Fruit fly (Drosophila melanogaster): ENCODE measurements around the gene CG34178.

Gene CG34178

dm6 chr2L:4416903-4417302, 16.8 kb upstream of the CG34178 start:
- TF ChIP-seq h (optimal IDR thresholded peaks at IDR 0.05) (no peak), Myc (optimal IDR thresholded peaks at IDR 0.05) (no peak), insv (optimal IDR thresholded peaks at IDR 0.05) (no peak), psq (optimal IDR thresholded peaks at IDR 0.05) (no peak), ttk (optimal IDR thresholded peaks at IDR 0.05) (no peak), Sin3A (optimal IDR thresholded peaks at IDR 0.05) (no peak)

dm6 chr2L:4417982-4418381, 15.7 kb upstream of the CG34178 start:
- TF ChIP-seq Sin3A (optimal IDR thresholded peaks at IDR 0.05) (no peak), insv (optimal IDR thresholded peaks at IDR 0.05) (no peak), ttk (optimal IDR thresholded peaks at IDR 0.05) (no peak), psq (optimal IDR thresholded peaks at IDR 0.05) (no peak), h (optimal IDR thresholded peaks at IDR 0.05) (no peak), Myc (optimal IDR thresholded peaks at IDR 0.05) (no peak)

dm6 chr2L:4418819-4419218, 14.9 kb upstream of the CG34178 start:
- TF ChIP-seq h (optimal IDR thresholded peaks at IDR 0.05) (no peak), ttk (optimal IDR thresholded peaks at IDR 0.05) (no peak), Sin3A (optimal IDR thresholded peaks at IDR 0.05) (no peak), Myc (optimal IDR thresholded peaks at IDR 0.05) (no peak), psq (optimal IDR thresholded peaks at IDR 0.05) (no peak), insv (optimal IDR thresholded peaks at IDR 0.05) (no peak)

- TF ChIP-seq psq (optimal IDR thresholded peaks at IDR 0.05) (no peak), insv (optimal IDR thresholded peaks at IDR 0.05) (no peak), ttk (optimal IDR thresholded peaks at IDR 0.05) (no peak), h (optimal IDR thresholded peaks at IDR 0.05) (no peak)
Observed at dm6 chr2L:4422154-4422553, 11.6 kb upstream of the CG34178 start.

- no peak for TF ChIP-seq h (optimal IDR thresholded peaks at IDR 0.05)
- TF ChIP-seq Myc (optimal IDR thresholded peaks at IDR 0.05) = no peak
- no peak for TF ChIP-seq insv (optimal IDR thresholded peaks at IDR 0.05)
- no peak for TF ChIP-seq psq (optimal IDR thresholded peaks at IDR 0.05)
- no peak for TF ChIP-seq ttk (optimal IDR thresholded peaks at IDR 0.05)
- TF ChIP-seq Sin3A (optimal IDR thresholded peaks at IDR 0.05) = no peak
Observed at dm6 chr2L:4437487-4437886, 3.8 kb downstream of the CG34178 start, which contains the start of gene CG43056. Gene CG43056, plus strand, starts transcription at chr2L:4437787.

dm6 chr2L:4440881-4441737, 7.4 kb downstream of the CG34178 start, which contains the start of gene CG15431:
Gene CG15431, minus strand, starts transcription at chr2L:4441282.
- no peak for TF ChIP-seq insv (optimal IDR thresholded peaks at IDR 0.05)
- TF ChIP-seq psq (optimal IDR thresholded peaks at IDR 0.05) = no peak
- TF ChIP-seq Sin3A (optimal IDR thresholded peaks at IDR 0.05) = no peak
- TF ChIP-seq h (optimal IDR thresholded peaks at IDR 0.05) = no peak
- TF ChIP-seq ttk (optimal IDR thresholded peaks at IDR 0.05) = no peak
- no peak for TF ChIP-seq Myc (optimal IDR thresholded peaks at IDR 0.05)

dm6 chr2L:4442010-4442587, 8.4 kb downstream of the CG34178 start, which contains the start of the genes Sfp24F and CG15432:
Gene Sfp24F, minus strand, starts transcription at chr2L:4442060.
Gene CG15432, plus strand, starts transcription at chr2L:4442320.
- TF ChIP-seq insv (optimal IDR thresholded peaks at IDR 0.05) (no peak), ttk (optimal IDR thresholded peaks at IDR 0.05) (no peak), Sin3A (optimal IDR thresholded peaks at IDR 0.05) (no peak), psq (optimal IDR thresholded peaks at IDR 0.05) (no peak), Myc (optimal IDR thresholded peaks at IDR 0.05) (no peak), h (optimal IDR thresholded peaks at IDR 0.05) (no peak)

dm6 chr2L:4444457-4444856, 10.7 kb downstream of the CG34178 start, which contains the start of the genes morgue and Elp3:
Gene morgue, minus strand, starts transcription at chr2L:4444680.
Gene Elp3, plus strand, starts transcription at chr2L:4444732.
- TF ChIP-seq insv (optimal IDR thresholded peaks at IDR 0.05) (no peak), psq (optimal IDR thresholded peaks at IDR 0.05) (no peak), Sin3A (optimal IDR thresholded peaks at IDR 0.05) (no peak), h (optimal IDR thresholded peaks at IDR 0.05) (no peak), ttk (optimal IDR thresholded peaks at IDR 0.05) (no peak), Myc (optimal IDR thresholded peaks at IDR 0.05) (no peak)

dm6 chr2L:4448582-4449016, 14.9 kb downstream of the CG34178 start, which contains the start of gene MFS18:
Gene MFS18, minus strand, starts transcription at chr2L:4448635.
- peak; percentile 40 for TF ChIP-seq psq (optimal IDR thresholded peaks at IDR 0.05)
- TF ChIP-seq Sin3A (optimal IDR thresholded peaks at IDR 0.05) = no peak

dm6 chr2L:4452798-4453197, 19.1 kb downstream of the CG34178 start, which contains the start of gene CG15439:
Gene CG15439, minus strand, starts transcription at chr2L:4453038.
- no peak for TF ChIP-seq insv (optimal IDR thresholded peaks at IDR 0.05)
- no peak for TF ChIP-seq Sin3A (optimal IDR thresholded peaks at IDR 0.05)
- no peak for TF ChIP-seq Myc (optimal IDR thresholded peaks at IDR 0.05)
- no peak for TF ChIP-seq ttk (optimal IDR thresholded peaks at IDR 0.05)
- no peak for TF ChIP-seq h (optimal IDR thresholded peaks at IDR 0.05)
- no peak for TF ChIP-seq psq (optimal IDR thresholded peaks at IDR 0.05)

dm6 chr2L:4454009-4454689, 20.4 kb downstream of the CG34178 start, which contains the start of the genes Secp43 and ND-B8:
Gene Secp43, minus strand, starts transcription at chr2L:4454453.
Gene ND-B8, plus strand, starts transcription at chr2L:4454626.
- TF ChIP-seq ttk (optimal IDR thresholded peaks at IDR 0.05) (no peak), insv (optimal IDR thresholded peaks at IDR 0.05) (no peak), h (optimal IDR thresholded peaks at IDR 0.05) (no peak), psq (optimal IDR thresholded peaks at IDR 0.05) (no peak), Sin3A (optimal IDR thresholded peaks at IDR 0.05) (no peak), Myc (optimal IDR thresholded peaks at IDR 0.05) (no peak)
